Worm (Caenorhabditis elegans) whole organism, L4 larva: ENCODE data around the gene srj-33.
"Not testable (repeated sequence)": the region's sequence is repeated elsewhere in the genome, so short reads cannot be mapped to it uniquely, and the experiment has no call there.

Experiments
- D1046.2 ChIP-seq: fragments of 200-800 bp; sonication (Bioruptor generic); IDR thresholded peaks from 2 replicates; pipeline ENCODE4 v1.3.6; 2022; ENCODE audit warnings: missing genetic modification characterization, missing compliant biosample characterization
- F10B5.3 ChIP-seq: sonication (generic microtip); optimal IDR thresholded peaks from 2 replicates; lab custom pipeline; 2016; ENCODE audit warnings: mild to moderate bottlenecking, missing genetic modification characterization, missing compliant biosample characterization
- F37D6.2 ChIP-seq: sonication (generic microtip); optimal IDR thresholded peaks from 2 replicates; lab custom pipeline; 2016; ENCODE audit warnings: mild to moderate bottlenecking, missing genetic modification characterization, missing compliant biosample characterization
- R02D3.7 ChIP-seq: fragments of 150-350 bp; sonication (generic microtip); optimal IDR thresholded peaks from 3 replicates; lab custom pipeline; 2014; ENCODE audit warnings: missing biosample characterization, missing genetic modification characterization
- T20F7.1 ChIP-seq: fragments of 200-800 bp; sonication (Bioruptor generic); optimal IDR thresholded peaks from 2 replicates; lab custom pipeline; 2018; ENCODE audit warnings: mild to moderate bottlenecking, missing genetic modification characterization, missing compliant biosample characterization
- T26A8.4 ChIP-seq: fragments of 200-800 bp; sonication (Bioruptor generic); IDR thresholded peaks from 2 replicates; pipeline ENCODE4 v1.3.6; 2022; ENCODE audit warnings: missing genetic modification characterization, missing compliant biosample characterization
- aha-1 ChIP-seq: fragments of 150-350 bp; peaks from one replicate; lab custom pipeline; 2014; ENCODE audit warnings: missing biosample characterization, missing genetic modification characterization
- aly-2 ChIP-seq: sonication (generic microtip); optimal IDR thresholded peaks from 2 replicates; lab custom pipeline; 2018; ENCODE audit warnings: missing biosample characterization, missing genetic modification characterization
- ceh-62 ChIP-seq: sonication (generic microtip); optimal IDR thresholded peaks from 2 replicates; lab custom pipeline; 2017; ENCODE audit warnings: missing biosample characterization, missing genetic modification characterization
- cey-2 ChIP-seq: sonication (generic microtip); optimal IDR thresholded peaks from 3 replicates; lab custom pipeline; 2017; ENCODE audit warnings: missing genetic modification characterization, mild to moderate bottlenecking, missing compliant biosample characterization, antibody characterized with exemption, borderline replicate concordance; ENCODE audit not compliant: insufficient read depth
- ctbp-1 ChIP-seq: fragments of 200-800 bp; sonication (Bioruptor generic); IDR thresholded peaks from 2 replicates; pipeline ENCODE4 v1.3.6; 2022; ENCODE audit warnings: missing genetic modification reagents, missing genetic modification characterization, missing compliant biosample characterization
- daf-16 ChIP-seq, 3 experiments: sonication (generic microtip); optimal IDR thresholded peaks; 2 replicates each; lab custom pipeline; 2016 to 2017; ENCODE audit warnings: missing genetic modification characterization in 3 of 3, missing genetic modification reagents in 3 of 3, mild to moderate bottlenecking in 2 of 3, missing compliant biosample characterization in 2 of 3, missing biosample characterization in 1 of 3, moderate library complexity in 1 of 3
- dmd-6 ChIP-seq: fragments of 200-800 bp; sonication (Bioruptor generic); IDR thresholded peaks from 2 replicates; pipeline ENCODE4 v1.3.6; 2022; ENCODE audit warnings: missing genetic modification reagents, missing genetic modification characterization, missing compliant biosample characterization
- dmd-8 ChIP-seq: fragments of 200-800 bp; sonication (Bioruptor generic); IDR thresholded peaks from 2 replicates; pipeline ENCODE4 v1.3.6; 2022; ENCODE audit warnings: missing genetic modification characterization, missing compliant biosample characterization
- dmd-9 ChIP-seq: fragments of 200-800 bp; sonication (Bioruptor generic); IDR thresholded peaks from 2 replicates; pipeline ENCODE4 v1.3.6; 2022; ENCODE audit warnings: missing genetic modification reagents, missing genetic modification characterization, missing compliant biosample characterization
- dpl-1 ChIP-seq: fragments of 150-350 bp; optimal IDR thresholded peaks from 2 replicates; lab custom pipeline; 2014; ENCODE audit warnings: missing biosample characterization, missing genetic modification reagents, missing genetic modification characterization
- dve-1 ChIP-seq: sonication (generic microtip); optimal IDR thresholded peaks from 2 replicates; lab custom pipeline; 2017; ENCODE audit warnings: antibody characterized with exemption, mild to moderate bottlenecking, missing genetic modification characterization, missing compliant biosample characterization; ENCODE audit not compliant: insufficient read depth
- hif-1 ChIP-seq, 2 experiments: sonication (generic microtip); optimal IDR thresholded peaks; 2 replicates each; lab custom pipeline; 2016 to 2017; ENCODE audit warnings: missing compliant biosample characterization in 2 of 2, missing genetic modification characterization in 2 of 2, missing genetic modification reagents in 2 of 2, missing genotype in 2 of 2, mild to moderate bottlenecking in 1 of 2
- hlh-11 ChIP-seq: fragments of 200-800 bp; sonication (Bioruptor generic); optimal IDR thresholded peaks from 2 replicates; lab custom pipeline; 2018; ENCODE audit warnings: mild to moderate bottlenecking, missing genetic modification characterization, missing compliant biosample characterization
- hlh-30 ChIP-seq: sonication (generic microtip); optimal IDR thresholded peaks from 2 replicates; lab custom pipeline; 2017; ENCODE audit warnings: antibody characterized with exemption, mild to moderate bottlenecking, missing genetic modification characterization, missing compliant biosample characterization; ENCODE audit not compliant: insufficient read depth
- lim-7 ChIP-seq: fragments of 200-800 bp; sonication (Bioruptor generic); IDR thresholded peaks from 2 replicates; pipeline ENCODE4 v1.3.6; 2022; ENCODE audit warnings: missing genetic modification characterization, missing compliant biosample characterization
- lin-13 ChIP-seq: fragments of 150-350 bp; optimal IDR thresholded peaks from 2 replicates; lab custom pipeline; 2014; ENCODE audit warnings: missing biosample characterization, missing genetic modification reagents, missing genetic modification characterization
- lin-29 ChIP-seq: fragments of 200-800 bp; sonication (Bioruptor generic); IDR thresholded peaks from 2 replicates; pipeline ENCODE4 v1.3.6; 2022; ENCODE audit warnings: missing genetic modification reagents, missing genetic modification characterization, missing compliant biosample characterization
- lsy-2 ChIP-seq, 2 experiments: fragments of 150-350 bp in 1 of 2; sonication (generic microtip) in 1 of 2; optimal IDR thresholded peaks; 2 replicates each; lab custom pipeline; 2014 to 2017; ENCODE audit warnings: missing biosample characterization in 2 of 2, missing genetic modification characterization in 2 of 2
- mdl-1 ChIP-seq, 2 experiments: fragments of 150-350 bp in 1 of 2; sonication (generic microtip) in 1 of 2; optimal IDR thresholded peaks; 2 replicates each; lab custom pipeline; 2014 to 2017; ENCODE audit warnings: missing biosample characterization in 2 of 2, missing genetic modification characterization in 2 of 2
- mdt-29 ChIP-seq: fragments of 200-800 bp; sonication (Bioruptor generic); IDR thresholded peaks from 2 replicates; pipeline ENCODE4 v1.3.6; 2022; ENCODE audit warnings: missing genetic modification reagents, missing genetic modification characterization, missing compliant biosample characterization
- mes-2 ChIP-seq: sonication (generic microtip); optimal IDR thresholded peaks from 2 replicates; lab custom pipeline; 2016; ENCODE audit warnings: missing genotype, mild to moderate bottlenecking, missing genetic modification characterization, missing compliant biosample characterization; ENCODE audit not compliant: poor library complexity, severe bottlenecking
- mxl-2 ChIP-seq: fragments of 200-800 bp; sonication (Bioruptor generic); conservative IDR thresholded peaks from 2 replicates; pipeline ENCODE4 v1.3.6; 2022; ENCODE audit warnings: missing genetic modification reagents, missing genetic modification characterization, missing compliant biosample characterization
- nhr-111 ChIP-seq: fragments of 200-800 bp; sonication (Bioruptor generic); optimal IDR thresholded peaks from 2 replicates; lab custom pipeline; 2018; ENCODE audit warnings: mild to moderate bottlenecking, missing genetic modification characterization, missing compliant biosample characterization
- nhr-28 ChIP-seq: fragments of 150-350 bp; optimal IDR thresholded peaks from 2 replicates; lab custom pipeline; 2014; ENCODE audit warnings: missing biosample characterization, missing genetic modification characterization
- nhr-77 ChIP-seq: fragments of 150-350 bp; optimal IDR thresholded peaks from 2 replicates; lab custom pipeline; 2014; ENCODE audit warnings: missing biosample characterization, missing genetic modification characterization
- pha-4 ChIP-seq, 2 experiments: fragments of 150-350 bp in 1 of 2; fragments of 200-800 bp in 1 of 2; sonication (Bioruptor generic) in 1 of 2; IDR thresholded peaks in 1 of 2; optimal IDR thresholded peaks in 1 of 2; 2 replicates each; pipeline versions ENCODE4 v1.3.6 to Lab custom; 2014 to 2022; ENCODE audit warnings: missing genetic modification characterization in 2 of 2, missing genetic modification reagents in 2 of 2, missing biosample characterization in 1 of 2, missing compliant biosample characterization in 1 of 2
- php-3 ChIP-seq: fragments of 200-800 bp; sonication (Bioruptor generic); IDR thresholded peaks from 2 replicates; pipeline ENCODE4 v1.3.6; 2022; ENCODE audit warnings: missing genetic modification reagents, missing genetic modification characterization, missing compliant biosample characterization
- pqm-1 ChIP-seq: sonication (generic microtip); optimal IDR thresholded peaks from 2 replicates; lab custom pipeline; 2017; ENCODE audit warnings: missing biosample characterization, missing genetic modification characterization
- saeg-2 ChIP-seq: fragments of 200-800 bp; sonication (Bioruptor generic); IDR thresholded peaks from 2 replicates; pipeline ENCODE4 v1.3.6; 2022; ENCODE audit warnings: missing genetic modification reagents, missing genetic modification characterization, missing compliant biosample characterization
- set-16 ChIP-seq: fragments of 200-800 bp; sonication (Bioruptor generic); IDR thresholded peaks from 2 replicates; pipeline ENCODE4 v1.3.6; 2022; ENCODE audit warnings: missing genetic modification reagents, missing genetic modification characterization, missing compliant biosample characterization
- spr-1 ChIP-seq: sonication (generic microtip); optimal IDR thresholded peaks from 2 replicates; lab custom pipeline; 2016; ENCODE audit warnings: mild to moderate bottlenecking, missing genetic modification characterization, missing compliant biosample characterization
- tag-97 ChIP-seq: fragments of 200-800 bp; sonication (Bioruptor generic); IDR thresholded peaks from 2 replicates; pipeline ENCODE4 v1.3.6; 2022; ENCODE audit warnings: missing genetic modification characterization, missing compliant biosample characterization
- unc-130 ChIP-seq: sonication (generic microtip); optimal IDR thresholded peaks from 2 replicates; lab custom pipeline; 2016; ENCODE audit warnings: missing genetic modification reagents, missing genetic modification characterization, missing compliant biosample characterization
- unc-39 ChIP-seq: sonication (generic microtip); optimal IDR thresholded peaks from 2 replicates; lab custom pipeline; 2017; ENCODE audit warnings: missing biosample characterization, missing genetic modification characterization
- unc-62 ChIP-seq, 3 experiments: fragments of 150-350 bp in 1 of 3; sonication (generic microtip); optimal IDR thresholded peaks in 2 of 3; peaks in 1 of 3; 1 replicate in 1 of 3; 2 replicates in 2 of 3; lab custom pipeline; 2014 to 2017; ENCODE audit warnings: missing biosample characterization in 3 of 3, missing genetic modification characterization in 3 of 3, missing genetic modification reagents in 3 of 3, missing genotype in 1 of 3
- vab-7 ChIP-seq: fragments of 200-800 bp; sonication (Bioruptor generic); IDR thresholded peaks from 2 replicates; pipeline ENCODE4 v1.3.6; 2022; ENCODE audit warnings: missing genetic modification reagents, missing genetic modification characterization, missing compliant biosample characterization
- zag-1 ChIP-seq: fragments of 150-350 bp; optimal IDR thresholded peaks from 2 replicates; lab custom pipeline; 2014; ENCODE audit warnings: missing biosample characterization, missing genetic modification characterization
- zfp-2 ChIP-seq: sonication (generic microtip); optimal IDR thresholded peaks from 2 replicates; lab custom pipeline; 2016; ENCODE audit warnings: mild to moderate bottlenecking, missing genetic modification characterization, missing compliant biosample characterization
- zip-2 ChIP-seq: fragments of 150-350 bp; optimal IDR thresholded peaks from 2 replicates; lab custom pipeline; 2014; ENCODE audit warnings: missing biosample characterization, missing genetic modification characterization

The srj-33 gene

ce11 chrV:9980731-9981483, 43.6 kb upstream of the srj-33 start, which contains the start of the genes ruvb-1 and tofu-1 (continued):
- TF ChIP-seq lin-29 (GFP tag; lab: Robert Waterston, UW) = 0 out of 2 replicates have a peak, but pooled peaks have one; percentile 38
- TF ChIP-seq nhr-28 (tag; lab: Kevin White, UChicago) = peak; percentile 50
- TF ChIP-seq dmd-9 = peak; percentile 73
- TF ChIP-seq lin-13 (GFP tag; lab: Kevin White, UChicago) = peak; percentile 73
- TF ChIP-seq dmd-8 (GFP tag; lab: Robert Waterston, UW) = peak; percentile 57; the same call in 1 of the 2 replicates
- peak; percentile 40 for TF ChIP-seq aha-1 (tag; lab: Kevin White, UChicago)
- peak; percentile 37 for TF ChIP-seq zfp-2 (tag; lab: Kevin White, UChicago)
- TF ChIP-seq hlh-30 (tag; lab: Kevin White, UChicago) = peak; percentile 63
- peak; percentile 66 for TF ChIP-seq T20F7.1
- peak; percentile 85 for TF ChIP-seq T26A8.4 (GFP tag; lab: Robert Waterston, UW)
- TF ChIP-seq dve-1 (tag; lab: Kevin White, UChicago) = peak; percentile 88
- TF ChIP-seq vab-7 (GFP tag; lab: Robert Waterston, UW) = peak; percentile 77
- 0 out of 2 replicates have a peak, but pooled peaks have one; percentile 29 for TF ChIP-seq lim-7 (GFP tag; lab: Robert Waterston, UW)
- TF ChIP-seq hif-1 (tag; optimal IDR thresholded peaks at IDR 0.05; lab: Kevin White, UChicago) = peak in 1 of 2 experiments; percentile 1
- peak; percentile 75 for TF ChIP-seq mes-2 (tag; lab: Kevin White, UChicago)
- TF ChIP-seq pha-4 (GFP tag; IDR thresholded peaks at IDR 0.05; lab: Robert Waterston, UW) = peak; percentile 90
- not testable (repeated sequence) for TF ChIP-seq pha-4 (tag; optimal IDR thresholded peaks at IDR 0.05; lab: Kevin White, UChicago)
- peak; percentile 63 for TF ChIP-seq dpl-1 (GFP tag; lab: Kevin White, UChicago)
- peak; percentile 56 for TF ChIP-seq spr-1 (tag; lab: Kevin White, UChicago)
- peak; percentile 67 for TF ChIP-seq unc-130 (GFP tag; lab: Kevin White, UChicago)
- TF ChIP-seq php-3 = peak; percentile 65; the same call in 1 of the 2 replicates
- TF ChIP-seq D1046.2 (GFP tag; lab: Robert Waterston, UW) = 0 out of 2 replicates have a peak, but pooled peaks have one; percentile 27
- TF ChIP-seq saeg-2 = 0 out of 2 replicates have a peak, but pooled peaks have one; percentile 33
- peak; percentile 16 for TF ChIP-seq nhr-77 (tag; lab: Kevin White, UChicago)

ce11 chrV:9978425-9978824, 41.1 kb upstream of the srj-33 start:
- TF ChIP-seq lin-29 (GFP tag; lab: Robert Waterston, UW) = no peak
- TF ChIP-seq mdt-29 = no peak
- TF ChIP-seq unc-130 (GFP tag; lab: Kevin White, UChicago) = peak; percentile 11
- no peak for TF ChIP-seq mxl-2 (GFP tag; lab: Robert Waterston, UW)
- no peak for TF ChIP-seq ceh-62 (tag; lab: Kevin White, UChicago)
- no peak for TF ChIP-seq F10B5.3 (tag; lab: Kevin White, UChicago)
- TF ChIP-seq R02D3.7 = no peak
- no peak for TF ChIP-seq nhr-111
- no peak for TF ChIP-seq F37D6.2 (tag; lab: Kevin White, UChicago)
- TF ChIP-seq hif-1 (tag; optimal IDR thresholded peaks at IDR 0.05; lab: Kevin White, UChicago) = no peak
- peak; percentile 24 for TF ChIP-seq aha-1 (tag; lab: Kevin White, UChicago)
- TF ChIP-seq mdl-1 (tag; optimal IDR thresholded peaks at IDR 0.05; lab: Kevin White, UChicago) = no peak
- no peak for TF ChIP-seq daf-16 (GFP tag; optimal IDR thresholded peaks at IDR 0.05; lab: Kevin White, UChicago)
- no peak for TF ChIP-seq daf-16 (tag; optimal IDR thresholded peaks at IDR 0.05; lab: Kevin White, UChicago)
- no peak for TF ChIP-seq tag-97 (GFP tag; lab: Robert Waterston, UW)
- TF ChIP-seq zip-2 (tag; lab: Kevin White, UChicago) = no peak
- TF ChIP-seq unc-62 (GFP tag; optimal IDR thresholded peaks at IDR 0.05 in 1 of 2; lab: Kevin White, UChicago) = no peak
- TF ChIP-seq unc-62 (tag; optimal IDR thresholded peaks at IDR 0.05; lab: Kevin White, UChicago) = no peak
- TF ChIP-seq aly-2 = no peak
- TF ChIP-seq unc-39 (tag; lab: Kevin White, UChicago) = no peak
- TF ChIP-seq cey-2 (tag; lab: Kevin White, UChicago) = no peak
- 0 out of 2 replicates have a peak, but pooled peaks have one; percentile 35 for TF ChIP-seq ctbp-1 (GFP tag; lab: Robert Waterston, UW)
- TF ChIP-seq dmd-6 (GFP tag; lab: Robert Waterston, UW) = no peak
- TF ChIP-seq hlh-11 (tag; lab: Kevin White, UChicago) = no peak
- TF ChIP-seq set-16 = peak; percentile 29; the same call in 1 of the 2 replicates
- TF ChIP-seq pqm-1 (tag; lab: Kevin White, UChicago) = no peak
- TF ChIP-seq lsy-2 (tag; optimal IDR thresholded peaks at IDR 0.05; lab: Kevin White, UChicago) = peak in 1 of 2 experiments; percentile 41
- no peak for TF ChIP-seq lin-13 (GFP tag; lab: Kevin White, UChicago)
- no peak for TF ChIP-seq zag-1 (tag; lab: Kevin White, UChicago)
